Fruit fly (Drosophila melanogaster): ENCODE measurements around the gene TfIIEbeta.

dm6 chr3L:4270949-4271827 is 15.7 kb upstream of the TfIIEbeta start:
- TF ChIP-seq Hr96 (GFP tag; optimal IDR thresholded peaks at IDR 0.05) (no peak), CG12768 (GFP tag; optimal IDR thresholded peaks at IDR 0.05) (no peak), pad (GFP tag; optimal IDR thresholded peaks at IDR 0.05) (no peak), CG1620 (GFP tag; optimal IDR thresholded peaks at IDR 0.05) (no peak), CG7101 (tag; optimal IDR thresholded peaks at IDR 0.05) (no peak), CG7045 (GFP tag; optimal IDR thresholded peaks at IDR 0.05) (no peak), kay (GFP tag; ENCODE audit: borderline replicate concordance) (no peak)

All from whole organism, adult.